Worm (Caenorhabditis elegans) whole organism, L4/young adult: ENCODE data around the gene dhhc-6.

Source experiments
- W03F9.2 ChIP-seq: fragments of 150-350 bp; optimal IDR thresholded peaks from 2 replicates; lab custom pipeline; 2014; ENCODE audit warnings: missing biosample characterization, missing genetic modification characterization
- dao-5 ChIP-seq: sonication (generic microtip); optimal IDR thresholded peaks from 2 replicates; lab custom pipeline; 2016; ENCODE audit warnings: missing genotype, missing genetic modification characterization, moderate library complexity, missing compliant biosample characterization
- him-1 ChIP-seq: sonication (generic microtip); optimal IDR thresholded peaks from 2 replicates; lab custom pipeline; 2016; ENCODE audit warnings: missing genotype, missing genetic modification reagents, missing genetic modification characterization, missing compliant biosample characterization

The dhhc-6 gene

DNA sequence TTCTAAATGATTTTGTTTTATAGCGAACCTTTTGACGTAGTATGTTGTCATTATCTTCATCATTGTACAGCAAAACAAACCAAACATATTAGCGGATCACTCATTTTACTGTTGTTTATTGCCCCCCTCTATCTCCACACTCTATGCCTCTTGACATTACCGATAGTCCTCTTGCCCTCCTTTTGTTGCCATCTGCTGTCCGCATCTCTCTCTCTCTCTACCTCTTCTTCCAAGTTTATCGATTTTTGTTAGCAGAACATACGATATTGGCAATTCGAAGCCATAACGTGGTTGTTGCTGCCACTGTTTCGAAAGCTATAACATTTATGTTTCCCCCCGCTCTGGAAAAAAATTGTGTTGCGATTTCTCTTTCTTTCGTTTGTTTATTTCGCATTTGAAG is 33.2 kb downstream of the dhhc-6 start:
- TF ChIP-seq W03F9.2 (tag; lab: Kevin White, UChicago) (no peak), him-1 (tag; lab: Kevin White, UChicago) (no peak), dao-5 (tag; lab: Kevin White, UChicago) (no peak)

ce11 chrIV:12160421-12160820 is 35.7 kb downstream of the dhhc-6 start:
- no peak for TF ChIP-seq W03F9.2 (tag; lab: Kevin White, UChicago)
- no peak for TF ChIP-seq him-1 (tag; lab: Kevin White, UChicago)
- TF ChIP-seq dao-5 (tag; lab: Kevin White, UChicago), result no peak

- TF ChIP-seq dao-5 (tag; lab: Kevin White, UChicago) (no peak), him-1 (tag; lab: Kevin White, UChicago) (no peak), W03F9.2 (tag; lab: Kevin White, UChicago) (no peak)
Measured at ce11 chrIV:12162732-12163131, 38.0 kb downstream of the dhhc-6 start.

DNA sequence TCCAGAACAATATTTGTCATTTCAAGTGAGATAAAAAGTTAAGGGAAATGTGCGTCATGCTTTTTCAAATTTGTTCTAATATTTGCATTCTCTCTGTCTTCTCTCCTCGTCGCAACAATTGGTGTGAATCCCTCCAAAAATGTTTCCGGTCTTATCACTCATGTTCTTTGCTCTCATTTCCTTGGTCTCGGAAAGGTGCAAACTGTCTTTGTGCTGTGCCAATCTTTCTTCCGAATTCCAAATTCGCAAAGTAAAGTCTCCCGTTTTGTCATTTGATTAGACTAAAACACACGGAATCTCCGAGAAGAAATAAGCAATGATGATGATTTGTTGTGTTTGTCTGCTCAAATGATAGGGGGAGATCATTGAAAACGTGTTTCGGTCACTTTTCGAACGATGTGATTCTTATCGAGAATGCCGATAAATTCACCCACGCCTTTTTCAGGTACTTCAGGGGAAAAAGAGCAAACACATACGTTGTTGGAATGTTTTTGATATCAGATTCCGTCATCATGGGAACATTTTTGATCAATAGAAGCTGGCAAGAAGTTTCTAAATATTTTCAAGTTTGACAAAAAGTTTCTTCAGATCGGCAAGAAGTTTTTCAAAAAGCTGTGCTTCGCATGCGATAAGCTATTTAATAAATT is 40.8 kb downstream of the dhhc-6 start:
- TF ChIP-seq W03F9.2 (tag; lab: Kevin White, UChicago) (no peak), dao-5 (tag; lab: Kevin White, UChicago) (no peak), him-1 (tag; lab: Kevin White, UChicago) (no peak)

DNA sequence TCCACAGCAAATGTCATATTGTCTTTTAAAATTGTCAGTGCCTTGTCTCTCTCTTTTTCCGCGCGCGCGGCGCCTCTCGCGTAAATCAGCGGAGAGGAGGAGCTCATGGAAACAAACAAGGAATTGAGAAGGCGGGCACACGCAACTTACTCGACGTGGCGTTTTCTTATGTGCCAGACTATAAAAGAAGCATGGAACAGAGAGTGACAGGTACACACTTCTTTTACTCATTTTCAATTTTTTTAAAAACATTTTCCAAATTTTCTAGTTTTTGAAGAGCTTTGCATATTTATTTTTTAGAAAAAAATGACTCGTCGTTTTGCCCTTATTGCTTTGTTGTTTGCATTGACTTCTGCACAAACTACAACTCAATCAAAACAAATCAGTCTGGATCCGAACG is 43.2 kb downstream of the dhhc-6 start, which contains the start of gene F20B10.3:
Gene F20B10.3, plus strand, starts transcription at position 301 of the 400 bp plus-strand sequence.
- TF ChIP-seq W03F9.2 (tag; lab: Kevin White, UChicago), result no peak
- no peak for TF ChIP-seq him-1 (tag; lab: Kevin White, UChicago)
- TF ChIP-seq dao-5 (tag; lab: Kevin White, UChicago), result no peak
